Fruit fly (Drosophila melanogaster): ENCODE measurements around the gene Arl1.
A peak's percentile ranks its signal among the peaks of the same experiment; 100 is the strongest.

Arl1 gene

DNA sequence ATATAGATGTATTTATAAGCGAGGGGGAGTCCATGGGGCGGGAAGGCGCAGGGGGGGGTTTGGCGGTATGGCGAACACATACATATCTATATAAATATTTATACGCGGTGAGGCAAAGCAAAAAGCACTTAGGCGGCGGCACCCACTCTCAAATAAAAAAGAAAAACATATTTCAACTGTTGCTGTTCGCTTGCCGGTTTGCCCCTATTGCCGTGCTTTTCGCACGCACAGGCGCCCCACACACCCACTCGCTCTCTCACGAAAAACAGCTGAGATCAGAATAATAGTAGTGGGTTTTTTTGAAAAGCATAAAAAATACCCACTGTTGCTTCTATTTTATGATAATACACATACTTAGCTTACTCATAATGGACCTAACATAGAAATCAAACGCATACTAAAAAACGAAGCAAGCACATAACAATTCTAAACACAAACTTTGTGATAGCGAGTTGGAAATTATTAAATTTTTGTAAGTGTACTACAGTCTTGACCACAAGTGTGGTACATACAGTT is 18.3 kb downstream of the Arl1 start (continued):
- TF ChIP-seq CG32772 (GFP tag; IDR thresholded peaks at IDR 0.05) (peak; percentile 62), CG10366 (GFP tag; IDR thresholded peaks at IDR 0.05) (peak; percentile 49), tx (GFP tag; optimal IDR thresholded peaks at IDR 0.05) (peak; percentile 74), cwo (GFP tag; optimal IDR thresholded peaks at IDR 0.05) (peak; percentile 80), Pdp1 (GFP tag; optimal IDR thresholded peaks at IDR 0.05) (peak; percentile 73 to 78), sug (tag; optimal IDR thresholded peaks at IDR 0.05) (peak; percentile 86), Hr3 (GFP tag; optimal IDR thresholded peaks at IDR 0.05) (peak; percentile 55), HmgD (GFP tag; optimal IDR thresholded peaks at IDR 0.05) (peak; percentile 72), D19B (GFP tag; optimal IDR thresholded peaks at IDR 0.05) (peak; percentile 74), Ets97D (GFP tag; optimal IDR thresholded peaks at IDR 0.05) (peak; percentile 28), CG12659 (GFP tag; optimal IDR thresholded peaks at IDR 0.05) (peak; percentile 87), CG1529 (GFP tag; optimal IDR thresholded peaks at IDR 0.05) (peak; percentile 11), kay (GFP tag; optimal IDR thresholded peaks at IDR 0.05) (peak; percentile 67), mld (GFP tag; IDR thresholded peaks at IDR 0.05; ENCODE audit: partially characterized antibody) (no peak), CG12391 (tag; optimal IDR thresholded peaks at IDR 0.05) (peak; percentile 72), Optix (GFP tag; IDR thresholded peaks at IDR 0.05) (no peak), Ssrp (tag; optimal IDR thresholded peaks at IDR 0.05) (peak; percentile 41), CG15269 (tag; optimal IDR thresholded peaks at IDR 0.05) (peak; percentile 90), CG10979 (tag; optimal IDR thresholded peaks at IDR 0.05) (peak; percentile 10), Aef1 (GFP tag; IDR thresholded peaks at IDR 0.05) (peak; percentile 58), tin (GFP tag; optimal IDR thresholded peaks at IDR 0.05) (peak; percentile 59), ssp (GFP tag; IDR thresholded peaks at IDR 0.05) (0 out of 2 replicates have a peak, but pooled peaks have one; percentile 27), Deaf1 (tag; optimal IDR thresholded peaks at IDR 0.05) (peak; percentile 52), CG11723 (GFP tag; optimal IDR thresholded peaks at IDR 0.05) (peak; percentile 26), ken (GFP tag; IDR thresholded peaks at IDR 0.05) (no peak), chinmo (GFP tag; IDR thresholded peaks at IDR 0.05; ENCODE audit: partially characterized antibody) (peak; percentile 75; the same call in 1 of the 4 replicates), HLH4C (GFP tag; IDR thresholded peaks at IDR 0.05; ENCODE audit: partially characterized antibody) (no peak), CG42726 (GFP tag; IDR thresholded peaks at IDR 0.05; ENCODE audit: partially characterized antibody) (no peak), crol (GFP tag; IDR thresholded peaks at IDR 0.05) (peak; percentile 95), mirr (GFP tag; optimal IDR thresholded peaks at IDR 0.05) (peak; percentile 81), CG18011 (GFP tag; optimal IDR thresholded peaks at IDR 0.05) (peak; percentile 66), Rx (GFP tag; IDR thresholded peaks at IDR 0.05) (no peak), pnt (GFP tag; optimal IDR thresholded peaks at IDR 0.05) (peak; percentile 32), CG6765 (GFP tag; optimal IDR thresholded peaks at IDR 0.05) (peak; percentile 75), Lpt (GFP tag; optimal IDR thresholded peaks at IDR 0.05) (no peak), Sin3A (optimal IDR thresholded peaks at IDR 0.05) (no peak), psq (GFP tag; optimal IDR thresholded peaks at IDR 0.05) (no peak), CG12155 (GFP tag; optimal IDR thresholded peaks at IDR 0.05) (peak; percentile 76), gcm (GFP tag; optimal IDR thresholded peaks at IDR 0.05) (peak; percentile 71), ERR (GFP tag; optimal IDR thresholded peaks at IDR 0.05) (peak; percentile 72), Fer2 (tag; optimal IDR thresholded peaks at IDR 0.05) (peak; percentile 21), ap (GFP tag; IDR thresholded peaks at IDR 0.05) (no peak), CG9215 (GFP tag; IDR thresholded peaks at IDR 0.05) (no peak), CG8944 (GFP tag; optimal IDR thresholded peaks at IDR 0.05) (peak; percentile 45), CG13624 (GFP tag; optimal IDR thresholded peaks at IDR 0.05) (peak; percentile 87), tap (tag; optimal IDR thresholded peaks at IDR 0.05) (peak; percentile 58), trh (GFP tag; optimal IDR thresholded peaks at IDR 0.05) (no peak), Drgx (GFP tag; IDR thresholded peaks at IDR 0.05) (peak; percentile 86), zen (tag; optimal IDR thresholded peaks at IDR 0.05) (peak; percentile 27), trem (tag; optimal IDR thresholded peaks at IDR 0.05) (peak; percentile 27), Dip3 (GFP tag; optimal IDR thresholded peaks at IDR 0.05) (peak; percentile 87)
